Worm (Caenorhabditis elegans) whole organism, midembryonic: Measurements from ENCODE around the gene Y22D7AR.7.

Experiments
- T22C8.4 ChIP-seq: fragments of 200-800 bp; sonication (Bioruptor generic); IDR thresholded peaks from 2 replicates; pipeline ENCODE4 v1.3.6; 2022; ENCODE audit warnings: missing genetic modification characterization, missing compliant biosample characterization
- cog-1 ChIP-seq: sonication (generic microtip); optimal IDR thresholded peaks from 2 replicates; lab custom pipeline; 2016; ENCODE audit warnings: missing genetic modification characterization, missing compliant biosample characterization
- flt-1 ChIP-seq: fragments of 200-800 bp; sonication (Bioruptor generic); IDR thresholded peaks from 2 replicates; pipeline ENCODE4 v1.3.6; 2022; ENCODE audit warnings: missing genetic modification characterization, missing compliant biosample characterization
- klf-2 ChIP-seq: fragments of 200-800 bp; sonication (Bioruptor generic); conservative IDR thresholded peaks from 2 replicates; pipeline ENCODE4 v1.3.6; 2022; ENCODE audit warnings: missing genetic modification reagents, missing genetic modification characterization, missing compliant biosample characterization
- med-1 ChIP-seq: sonication (generic microtip); optimal IDR thresholded peaks from 2 replicates; lab custom pipeline; 2017; ENCODE audit warnings: missing genetic modification characterization, mild to moderate bottlenecking, missing compliant biosample characterization, antibody characterized with exemption, missing genetic modification reagents; ENCODE audit not compliant: insufficient read depth
- ref-1 ChIP-seq: fragments of 200-800 bp; sonication (Bioruptor generic); conservative IDR thresholded peaks from 2 replicates; pipeline ENCODE4 v1.3.6; 2022; ENCODE audit warnings: missing genetic modification reagents, missing genetic modification characterization, missing compliant biosample characterization
- tab-1 ChIP-seq: fragments of 200-800 bp; sonication (Bioruptor generic); IDR thresholded peaks from 2 replicates; pipeline ENCODE4 v1.3.6; 2022; ENCODE audit warnings: missing genetic modification characterization, missing compliant biosample characterization
- ztf-23 ChIP-seq: fragments of 200-800 bp; sonication (Bioruptor generic); IDR thresholded peaks from 2 replicates; pipeline ENCODE4 v1.3.6; 2022; ENCODE audit warnings: missing genetic modification reagents, missing genetic modification characterization, missing compliant biosample characterization
- ztf-29 ChIP-seq: fragments of 200-800 bp; sonication (Bioruptor generic); IDR thresholded peaks from 2 replicates; pipeline ENCODE4 v1.3.6; 2022; ENCODE audit warnings: missing genetic modification reagents, missing genetic modification characterization, missing compliant biosample characterization

DNA sequence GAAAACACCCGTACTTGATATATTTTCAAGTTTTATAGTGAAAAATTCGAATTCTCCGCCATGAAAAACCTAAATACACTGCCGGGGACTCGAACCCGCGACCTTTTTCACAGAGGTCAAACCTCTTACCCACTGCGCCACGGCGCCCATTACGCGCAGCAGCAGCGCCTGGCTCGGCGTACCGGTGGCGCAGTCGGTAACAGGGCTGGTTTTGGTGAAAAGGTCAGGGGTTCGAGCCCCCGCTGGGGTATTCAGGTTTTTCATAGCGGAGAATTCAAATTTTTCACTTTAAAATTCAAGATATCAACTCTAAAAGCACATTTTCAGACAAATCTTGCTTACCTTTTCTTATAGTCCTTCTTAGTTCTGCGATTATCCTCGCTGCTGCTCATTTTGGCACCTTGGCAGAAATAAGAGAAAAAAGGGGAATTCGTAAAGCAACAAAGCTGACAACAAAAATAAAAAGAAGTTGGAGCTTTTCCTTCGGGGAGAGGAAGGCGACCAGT, 23.1 kb downstream of the Y22D7AR.7 start, which contains the start of gene Y22D7AL.16:
- TF ChIP-seq flt-1 (GFP tag; lab: Robert Waterston, UW) (no peak), ztf-29 (GFP tag; lab: Robert Waterston, UW) (no peak), klf-2 (GFP tag; lab: Robert Waterston, UW) (no peak), cog-1 (tag; lab: Kevin White, UChicago) (no peak), tab-1 (no peak), ztf-23 (no peak), T22C8.4 (no peak), ref-1 (GFP tag; lab: Robert Waterston, UW) (no peak), med-1 (GFP tag; lab: Kevin White, UChicago) (no peak)
